Worm (Caenorhabditis elegans) whole organism, midembryonic: ENCODE measurements around the gene Y45F10D.6.

Source experiments
- T22C8.4 ChIP-seq: fragments of 200-800 bp; sonication (Bioruptor generic); IDR thresholded peaks from 2 replicates; pipeline ENCODE4 v1.3.6; 2022; ENCODE audit warnings: missing genetic modification characterization, missing compliant biosample characterization
- flt-1 ChIP-seq: fragments of 200-800 bp; sonication (Bioruptor generic); IDR thresholded peaks from 2 replicates; pipeline ENCODE4 v1.3.6; 2022; ENCODE audit warnings: missing genetic modification characterization, missing compliant biosample characterization
- klf-2 ChIP-seq: fragments of 200-800 bp; sonication (Bioruptor generic); conservative IDR thresholded peaks from 2 replicates; pipeline ENCODE4 v1.3.6; 2022; ENCODE audit warnings: missing genetic modification reagents, missing genetic modification characterization, missing compliant biosample characterization
- med-1 ChIP-seq: sonication (generic microtip); optimal IDR thresholded peaks from 2 replicates; lab custom pipeline; 2017; ENCODE audit warnings: missing genetic modification characterization, mild to moderate bottlenecking, missing compliant biosample characterization, antibody characterized with exemption, missing genetic modification reagents; ENCODE audit not compliant: insufficient read depth
- ref-1 ChIP-seq: fragments of 200-800 bp; sonication (Bioruptor generic); conservative IDR thresholded peaks from 2 replicates; pipeline ENCODE4 v1.3.6; 2022; ENCODE audit warnings: missing genetic modification reagents, missing genetic modification characterization, missing compliant biosample characterization
- tab-1 ChIP-seq: fragments of 200-800 bp; sonication (Bioruptor generic); IDR thresholded peaks from 2 replicates; pipeline ENCODE4 v1.3.6; 2022; ENCODE audit warnings: missing genetic modification characterization, missing compliant biosample characterization
- ztf-23 ChIP-seq: fragments of 200-800 bp; sonication (Bioruptor generic); IDR thresholded peaks from 2 replicates; pipeline ENCODE4 v1.3.6; 2022; ENCODE audit warnings: missing genetic modification reagents, missing genetic modification characterization, missing compliant biosample characterization

ce11 chrIV:13826363-13826762 is 28.7 kb upstream of the Y45F10D.6 start:
- no peak for TF ChIP-seq tab-1 (GFP tag; lab: Robert Waterston, UW)
- no peak for TF ChIP-seq flt-1 (GFP tag; lab: Robert Waterston, UW)
- no peak for TF ChIP-seq T22C8.4 (GFP tag; lab: Robert Waterston, UW)
- no peak for TF ChIP-seq med-1 (GFP tag; lab: Kevin White, UChicago)
- TF ChIP-seq ref-1 (GFP tag; lab: Robert Waterston, UW) = no peak
- no peak for TF ChIP-seq klf-2 (GFP tag; lab: Robert Waterston, UW)
- no peak for TF ChIP-seq ztf-23 (GFP tag; lab: Robert Waterston, UW)
